Worm (Caenorhabditis elegans): ENCODE results near the gene xnd-1.

DNA sequence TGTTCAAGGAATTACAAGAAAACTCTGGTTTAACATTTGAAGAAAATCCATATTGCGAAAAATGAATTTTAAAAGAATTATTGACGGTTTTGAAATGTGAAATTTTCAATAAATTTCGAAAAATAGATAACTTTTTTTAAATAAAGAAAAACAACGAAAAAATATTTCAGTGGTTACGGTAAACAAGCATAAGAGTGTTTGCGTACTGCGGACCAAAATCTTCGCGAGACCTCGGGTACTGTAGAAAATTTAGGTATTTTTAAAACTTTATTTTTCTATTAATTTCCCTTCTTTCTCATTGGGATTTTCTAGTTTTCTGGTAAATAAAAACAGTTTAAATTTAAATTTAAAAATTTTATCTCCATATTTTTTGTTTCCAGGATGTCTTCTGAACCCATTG is at the start of gene xnd-1:
- TF ChIP-seq lsy-2 (tag; optimal IDR thresholded peaks at IDR 0.05) (no peak), ama-1 (optimal IDR thresholded peaks at IDR 0.05) (no peak), pqm-1 (tag; optimal IDR thresholded peaks at IDR 0.05) (no peak)
